Fruit fly (Drosophila melanogaster) whole organism, embryonic: ENCODE measurements around the gene CG6739.

Experiments used
- Blimp-1 ChIP-seq: fragments of 200-800 bp; sonication (Bioruptor generic); optimal IDR thresholded peaks from 3 replicates; lab custom pipeline; 2018; ENCODE audit warnings: missing biosample characterization, missing genetic modification characterization, mild to moderate bottlenecking, moderate library complexity, missing genetic modification reagents
- CG11093 ChIP-seq: fragments of 200-800 bp; sonication (Bioruptor generic); IDR thresholded peaks from 3 replicates; pipeline ENCODE4 v1.3.6; 2022; ENCODE audit warnings: missing biosample characterization, missing genetic modification characterization
- CG12071 ChIP-seq: fragments of 200-800 bp; sonication (Bioruptor generic); optimal IDR thresholded peaks from 3 replicates; lab custom pipeline; 2018; ENCODE audit warnings: missing biosample characterization, mild to moderate bottlenecking, missing genetic modification characterization
- CG12299 ChIP-seq: fragments of 200-800 bp; sonication (Bioruptor generic); optimal IDR thresholded peaks from 2 replicates; lab custom pipeline; 2018; ENCODE audit warnings: missing biosample characterization, mild to moderate bottlenecking, missing genetic modification characterization
- CG17359 ChIP-seq: fragments of 200-800 bp; sonication (Bioruptor generic); optimal IDR thresholded peaks from 3 replicates; lab custom pipeline; 2018; ENCODE audit warnings: missing biosample characterization, mild to moderate bottlenecking, missing genetic modification characterization, moderate library complexity
- CG17361 ChIP-seq: fragments of 200-800 bp; sonication (Bioruptor generic); IDR thresholded peaks from 3 replicates; pipeline ENCODE4 v1.3.6; 2022; ENCODE audit warnings: missing biosample characterization, missing genetic modification characterization
- CG17829 ChIP-seq: fragments of 200-800 bp; optimal IDR thresholded peaks from 2 replicates; lab custom pipeline; 2019; ENCODE audit warnings: missing biosample characterization, mild to moderate bottlenecking, missing genetic modification characterization, moderate library complexity
- CG18262 ChIP-seq: fragments of 200-800 bp; optimal IDR thresholded peaks from 3 replicates; lab custom pipeline; 2019; ENCODE audit warnings: missing biosample characterization, mild to moderate bottlenecking, missing genetic modification characterization, moderate library complexity
- CG2202 ChIP-seq: fragments of 200-800 bp; sonication (Bioruptor generic); optimal IDR thresholded peaks from 2 replicates; lab custom pipeline; 2018; ENCODE audit warnings: missing biosample characterization, mild to moderate bottlenecking, missing genetic modification characterization
- CG30403 ChIP-seq: fragments of 200-800 bp; sonication (Bioruptor generic); optimal IDR thresholded peaks from 3 replicates; lab custom pipeline; 2016; ENCODE audit warnings: missing biosample characterization, missing genetic modification characterization
- CG31441 ChIP-seq: fragments of 200-800 bp; sonication (Bioruptor generic); IDR thresholded peaks from 2 replicates; pipeline ENCODE4 v1.3.6; 2022; ENCODE audit warnings: missing biosample characterization, missing genetic modification characterization
- CG33557 ChIP-seq: fragments of 200-800 bp; sonication (Bioruptor generic); optimal IDR thresholded peaks from 2 replicates; lab custom pipeline; 2019; ENCODE audit warnings: missing biosample characterization, mild to moderate bottlenecking, missing genetic modification characterization, moderate library complexity
- CG4404 ChIP-seq: fragments of 200-800 bp; sonication (Bioruptor generic); IDR thresholded peaks from 2 replicates; pipeline ENCODE4 v1.3.6; 2022; ENCODE audit warnings: missing biosample characterization, missing genetic modification characterization
- CG4820 ChIP-seq: fragments of 200-800 bp; sonication (Bioruptor generic); optimal IDR thresholded peaks from 3 replicates; lab custom pipeline; 2016; ENCODE audit warnings: missing biosample characterization, missing genetic modification characterization
- CG7271 ChIP-seq: fragments of 200-800 bp; sonication (Bioruptor generic); optimal IDR thresholded peaks from 2 replicates; lab custom pipeline; 2018; ENCODE audit warnings: missing biosample characterization, mild to moderate bottlenecking, missing genetic modification characterization, moderate library complexity
- CG7556 ChIP-seq: fragments of 200-800 bp; sonication (Bioruptor generic); optimal IDR thresholded peaks from 2 replicates; lab custom pipeline; 2017; ENCODE audit warnings: missing biosample characterization, mild to moderate bottlenecking, missing genetic modification characterization
- CG8765 ChIP-seq: fragments of 200-800 bp; sonication (Bioruptor generic); IDR thresholded peaks from 2 replicates; pipeline ENCODE4 v1.3.6; 2022; ENCODE audit warnings: missing biosample characterization, missing genetic modification characterization
- CG9727 ChIP-seq: fragments of 200-800 bp; sonication (Bioruptor generic); optimal IDR thresholded peaks from 3 replicates; lab custom pipeline; 2017; ENCODE audit warnings: missing biosample characterization, mild to moderate bottlenecking, missing genetic modification characterization
- Chrac-16 ChIP-seq: fragments of 200-800 bp; sonication (Bioruptor generic); optimal IDR thresholded peaks from 3 replicates; lab custom pipeline; 2016; ENCODE audit warnings: missing biosample characterization, missing genetic modification characterization
- CoRest ChIP-seq: fragments of 200-800 bp; sonication (Bioruptor generic); optimal IDR thresholded peaks from 3 replicates; lab custom pipeline; 2018; ENCODE audit warnings: missing biosample characterization, mild to moderate bottlenecking, missing genetic modification characterization, moderate library complexity
- Fer1 ChIP-seq: fragments of 200-800 bp; sonication (Bioruptor generic); optimal IDR thresholded peaks from 2 replicates; lab custom pipeline; 2017; ENCODE audit warnings: missing biosample characterization, mild to moderate bottlenecking, missing genetic modification characterization
- HLH3B ChIP-seq: fragments of 200-800 bp; sonication (Bioruptor generic); IDR thresholded peaks from 2 replicates; pipeline ENCODE4 v1.3.6; 2022; ENCODE audit warnings: missing biosample characterization, missing genetic modification characterization
- Lhr ChIP-seq: fragments of 200-800 bp; sonication (Bioruptor generic); optimal IDR thresholded peaks from 3 replicates; lab custom pipeline; 2017; ENCODE audit warnings: mild to moderate bottlenecking, missing biosample characterization, missing genetic modification reagents, missing genetic modification characterization
- Med ChIP-seq: fragments of 200-800 bp; sonication (Bioruptor generic); peaks from one replicate; lab custom pipeline; 2016; ENCODE audit warnings: missing biosample characterization, missing genetic modification characterization, mild to moderate bottlenecking, inconsistent platforms, moderate library complexity
- Mes4 ChIP-seq: fragments of 200-800 bp; sonication (Bioruptor generic); optimal IDR thresholded peaks from 2 replicates; lab custom pipeline; 2016; ENCODE audit warnings: missing biosample characterization, missing genetic modification characterization
- Oli ChIP-seq: fragments of 200-800 bp; sonication (Bioruptor generic); optimal IDR thresholded peaks from 2 replicates; lab custom pipeline; 2018; ENCODE audit warnings: missing biosample characterization, mild to moderate bottlenecking, missing genetic modification characterization, moderate library complexity
- Sox100B ChIP-seq: fragments of 200-800 bp; sonication (Bioruptor generic); optimal IDR thresholded peaks from 3 replicates; lab custom pipeline; 2018; ENCODE audit warnings: missing biosample characterization, mild to moderate bottlenecking, missing genetic modification characterization
- Sox102F ChIP-seq: fragments of 200-800 bp; sonication (Bioruptor generic); optimal IDR thresholded peaks from 2 replicates; lab custom pipeline; 2018; ENCODE audit warnings: missing biosample characterization, mild to moderate bottlenecking, missing genetic modification characterization, moderate library complexity
- Ssrp ChIP-seq: fragments of 200-800 bp; sonication (Bioruptor generic); optimal IDR thresholded peaks from 2 replicates; lab custom pipeline; 2018; ENCODE audit warnings: missing biosample characterization, mild to moderate bottlenecking, missing genetic modification characterization, moderate library complexity
- Stat92E ChIP-seq, 3 experiments: fragments of >200 bp in 2 of 3; fragments of 200-800 bp in 1 of 3; sonication (Bioruptor generic) in 1 of 3; optimal IDR thresholded peaks; 2 replicates each; lab custom pipeline; 2017 to 2019; ENCODE audit warnings: missing biosample characterization in 3 of 3, missing genetic modification characterization in 3 of 3, mild to moderate bottlenecking in 1 of 3, moderate library complexity in 1 of 3
- Trl ChIP-seq, 3 experiments: fragments of >200 bp in 2 of 3; fragments of 200-800 bp in 1 of 3; sonication (Bioruptor generic) in 1 of 3; optimal IDR thresholded peaks; 2 replicates in 1 of 3; 3 replicates in 2 of 3; lab custom pipeline; 2016 to 2017; ENCODE audit warnings: missing biosample characterization in 1 of 3, missing genetic modification characterization in 1 of 3
- ac ChIP-seq: fragments of 200-800 bp; sonication (Bioruptor generic); optimal IDR thresholded peaks from 3 replicates; lab custom pipeline; 2017; ENCODE audit warnings: missing biosample characterization, mild to moderate bottlenecking, missing genetic modification characterization
- ara ChIP-seq: fragments of 200-800 bp; sonication (Bioruptor generic); IDR thresholded peaks from 2 replicates; pipeline ENCODE4 v1.3.6; 2022; ENCODE audit warnings: missing biosample characterization, missing genetic modification characterization
- bsh ChIP-seq, 2 experiments: fragments of 200-800 bp; sonication (Bioruptor generic); optimal IDR thresholded peaks; 2 replicates each; lab custom pipeline; 2017 to 2018; ENCODE audit warnings: mild to moderate bottlenecking in 2 of 2, missing biosample characterization in 2 of 2, missing genetic modification characterization in 2 of 2, moderate library complexity in 1 of 2
- chif ChIP-seq, 2 experiments: fragments of 200-800 bp; sonication (Bioruptor generic); optimal IDR thresholded peaks; 3 replicates each; lab custom pipeline; 2016; ENCODE audit warnings: missing biosample characterization in 2 of 2, missing genetic modification characterization in 2 of 2
- crc ChIP-seq: fragments of 200-800 bp; sonication (Bioruptor generic); optimal IDR thresholded peaks from 2 replicates; lab custom pipeline; 2016; ENCODE audit warnings: missing biosample characterization, missing genetic modification characterization
- dmrt11E ChIP-seq: fragments of 200-800 bp; sonication (Bioruptor generic); optimal IDR thresholded peaks from 3 replicates; lab custom pipeline; 2018; ENCODE audit warnings: missing biosample characterization, mild to moderate bottlenecking, missing genetic modification characterization, moderate library complexity
- emc ChIP-seq: fragments of 200-800 bp; sonication (Bioruptor generic); optimal IDR thresholded peaks from 2 replicates; lab custom pipeline; 2016; ENCODE audit warnings: missing biosample characterization, missing genetic modification characterization
- eve ChIP-seq, 2 experiments: fragments of >200 bp; optimal IDR thresholded peaks; 2 replicates each; lab custom pipeline; 2017; ENCODE audit warnings: missing biosample characterization in 2 of 2, missing genetic modification characterization in 2 of 2
- fd102C ChIP-seq: fragments of 200-800 bp; sonication (Bioruptor generic); optimal IDR thresholded peaks from 2 replicates; lab custom pipeline; 2018; ENCODE audit warnings: missing biosample characterization, mild to moderate bottlenecking, missing genetic modification characterization, moderate library complexity
- jing ChIP-seq: fragments of 200-800 bp; sonication (Bioruptor generic); optimal IDR thresholded peaks from 2 replicates; lab custom pipeline; 2018; ENCODE audit warnings: missing biosample characterization, mild to moderate bottlenecking, missing genetic modification characterization
- oc ChIP-seq: fragments of 200-800 bp; sonication (Bioruptor generic); optimal IDR thresholded peaks from 2 replicates; lab custom pipeline; 2018; ENCODE audit warnings: missing biosample characterization, mild to moderate bottlenecking, missing genetic modification characterization, moderate library complexity
- org-1 ChIP-seq: fragments of 200-800 bp; sonication (Bioruptor generic); optimal IDR thresholded peaks from 2 replicates; lab custom pipeline; 2017; ENCODE audit warnings: missing biosample characterization, missing genetic modification characterization
- pfk ChIP-seq: fragments of 200-800 bp; sonication (Bioruptor generic); optimal IDR thresholded peaks from 2 replicates; lab custom pipeline; 2018; ENCODE audit warnings: missing biosample characterization, mild to moderate bottlenecking, missing genetic modification characterization, moderate library complexity
- pum ChIP-seq: fragments of 200-800 bp; sonication (Bioruptor generic); optimal IDR thresholded peaks from 2 replicates; lab custom pipeline; 2016; ENCODE audit warnings: missing biosample characterization, missing genetic modification characterization
- ssp ChIP-seq: fragments of 200-800 bp; sonication (Bioruptor generic); IDR thresholded peaks from 2 replicates; pipeline ENCODE4 v1.3.6; 2022; ENCODE audit warnings: missing biosample characterization, missing genetic modification characterization
- stwl ChIP-seq: fragments of 200-800 bp; sonication (Bioruptor generic); optimal IDR thresholded peaks from 3 replicates; lab custom pipeline; 2018; ENCODE audit warnings: missing biosample characterization, mild to moderate bottlenecking, missing genetic modification characterization, moderate library complexity
- vvl ChIP-seq: fragments of 200-800 bp; sonication (Bioruptor generic); IDR thresholded peaks from 2 replicates; pipeline ENCODE4 v1.3.6; 2022; ENCODE audit warnings: missing biosample characterization, missing genetic modification characterization
- zen ChIP-seq: fragments of 200-800 bp; sonication (Bioruptor generic); optimal IDR thresholded peaks from 3 replicates; lab custom pipeline; 2018; ENCODE audit warnings: missing biosample characterization, mild to moderate bottlenecking, missing genetic modification characterization, moderate library complexity

CG6739 gene

DNA sequence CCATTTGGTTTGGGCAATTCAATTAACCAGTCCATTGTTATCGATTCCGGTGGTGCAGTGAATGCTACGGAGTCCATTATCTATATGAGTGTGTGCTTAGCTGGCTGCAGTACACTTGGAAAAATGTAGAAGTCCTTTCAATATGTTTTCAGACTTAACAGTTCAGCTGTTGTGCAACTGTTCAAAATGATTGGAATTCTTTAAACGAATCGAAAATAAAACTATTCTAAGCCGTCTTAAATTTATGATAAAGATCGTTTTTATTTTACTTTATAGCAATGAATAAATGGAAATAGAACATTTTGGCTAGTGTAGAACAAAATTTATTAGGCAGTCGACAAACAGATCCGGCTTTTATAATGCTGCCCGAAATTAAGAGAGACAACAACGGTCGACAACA is 8.6 kb downstream of the CG6739 start (continued):
- peak; percentile 55 for TF ChIP-seq zen (tag; lab: Kevin White, UChicago)
- TF ChIP-seq HLH3B = no peak
- TF ChIP-seq eve (GFP tag; optimal IDR thresholded peaks at IDR 0.05; lab: Kevin White, UChicago) = peak in 1 of 2 experiments; percentile 4
- peak; percentile 24 for TF ChIP-seq CG2202 (tag; lab: Kevin White, UChicago)
- peak; percentile 51 for TF ChIP-seq ara
- TF ChIP-seq Med (GFP tag; lab: Kevin White, UChicago) = peak; percentile 69
- TF ChIP-seq Oli (tag; lab: Kevin White, UChicago) = peak; percentile 45
- TF ChIP-seq CG11093 = no peak
- peak; percentile 23 for TF ChIP-seq jing (GFP tag; lab: Kevin White, UChicago)
- TF ChIP-seq ac (GFP tag; lab: Kevin White, UChicago) = peak; percentile 3
- peak; percentile 84 for TF ChIP-seq dmrt11E (tag; lab: Kevin White, UChicago)
- peak; percentile 11 for TF ChIP-seq Sox100B (GFP tag; lab: Kevin White, UChicago)
- peak; percentile 48 for TF ChIP-seq Sox102F (GFP tag; lab: Kevin White, UChicago)
- peak; percentile 12 for TF ChIP-seq Mes4 (GFP tag; lab: Kevin White, UChicago)
- 0 out of 2 replicates have a peak, but pooled peaks have one; percentile 27 for TF ChIP-seq CG4404 (GFP tag; lab: Robert Waterston, UW)
- TF ChIP-seq Stat92E (GFP tag; optimal IDR thresholded peaks at IDR 0.05; lab: Kevin White, UChicago) = peak in 1 of 3 experiments; percentile 35
- no peak for TF ChIP-seq Fer1
- no peak for TF ChIP-seq CG12299 (tag; lab: Kevin White, UChicago)
- TF ChIP-seq CG17359 = peak; percentile 37
- peak; percentile 11 for TF ChIP-seq org-1
- no peak for TF ChIP-seq pfk
- peak; percentile 8 for TF ChIP-seq CG7556 (GFP tag; lab: Kevin White, UChicago)
- TF ChIP-seq pum (GFP tag; lab: Kevin White, UChicago) = peak; percentile 42
- TF ChIP-seq CG31441 (GFP tag; lab: Robert Waterston, UW) = peak; percentile 63
- peak; percentile 23 for TF ChIP-seq CG33557 (GFP tag; lab: Kevin White, UChicago)
- peak; percentile 61 for TF ChIP-seq CG9727 (GFP tag; lab: Kevin White, UChicago)
- TF ChIP-seq emc = no peak
- TF ChIP-seq CG18262 (tag; lab: Kevin White, UChicago) = peak; percentile 78
- TF ChIP-seq CG30403 = no peak
- peak; percentile 55 for TF ChIP-seq fd102C
- peak; percentile 36 for TF ChIP-seq oc
- TF ChIP-seq vvl (GFP tag; lab: Robert Waterston, UW) = 0 out of 2 replicates have a peak, but pooled peaks have one; percentile 22
- TF ChIP-seq CG12071 = no peak
- peak; percentile 70 for TF ChIP-seq Blimp-1 (GFP tag; lab: Kevin White, UChicago)
- TF ChIP-seq Chrac-16 = peak; percentile 10
- peak; percentile 48 for TF ChIP-seq CoRest (tag; lab: Kevin White, UChicago)
- no peak for TF ChIP-seq Lhr (GFP tag; lab: Kevin White, UChicago)
- no peak for TF ChIP-seq CG8765 (GFP tag; lab: Robert Waterston, UW)
- TF ChIP-seq chif (GFP tag; optimal IDR thresholded peaks at IDR 0.05; lab: Kevin White, UChicago) = peak in 1 of 2 experiments; percentile 47
- TF ChIP-seq crc (GFP tag; lab: Kevin White, UChicago) = no peak
- TF ChIP-seq CG4820 = peak; percentile 41
- TF ChIP-seq ssp = 0 out of 2 replicates have a peak, but pooled peaks have one; percentile 8
- TF ChIP-seq Ssrp (tag; lab: Kevin White, UChicago) = peak; percentile 42
- peak; percentile 38 for TF ChIP-seq stwl (tag; lab: Kevin White, UChicago)
- peak; percentile 60 for TF ChIP-seq CG17361 (GFP tag; lab: Robert Waterston, UW)
- peak; percentile 23 for TF ChIP-seq CG7271 (tag; lab: Kevin White, UChicago)
- TF ChIP-seq Trl (optimal IDR thresholded peaks at IDR 0.05; lab: Kevin White, UChicago) = no peak
- TF ChIP-seq Trl (GFP tag; optimal IDR thresholded peaks at IDR 0.05; lab: Kevin White, UChicago) = peak; percentile 17
- TF ChIP-seq bsh (GFP tag; optimal IDR thresholded peaks at IDR 0.05; lab: Kevin White, UChicago) = peak in 1 of 2 experiments; percentile 67
- TF ChIP-seq CG17829 (tag; lab: Kevin White, UChicago) = peak; percentile 72
